Worm (Caenorhabditis elegans): ENCODE results near the gene srxa-13.

DNA sequence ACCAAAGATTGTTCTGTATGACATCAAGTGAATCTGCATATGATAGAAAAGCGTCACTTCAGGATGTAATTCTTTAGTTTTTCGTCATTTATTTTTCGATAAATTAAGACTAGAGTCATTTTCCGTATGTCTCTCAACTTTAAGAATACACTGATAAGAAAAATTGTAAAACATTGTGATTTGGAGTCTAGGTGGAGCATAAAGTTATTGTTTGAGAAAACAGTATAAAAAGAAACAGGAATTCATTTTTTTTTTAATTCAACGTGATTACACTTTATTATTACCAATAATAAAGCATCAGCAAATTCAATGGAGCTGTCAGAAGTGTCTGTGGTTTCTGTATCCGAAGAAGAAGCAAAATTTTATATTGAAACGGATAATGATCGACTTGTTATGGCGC lies 19.4 kb downstream of the srxa-13 start, which contains the start of gene R10D12.6:
- TF ChIP-seq fkh-10 (GFP tag; optimal IDR thresholded peaks at IDR 0.05) (no peak), ctbp-1 (GFP tag; IDR thresholded peaks at IDR 0.05) (no peak), F37D6.2 (tag; optimal IDR thresholded peaks at IDR 0.05) (no peak), ztf-11 (tag; optimal IDR thresholded peaks at IDR 0.05) (no peak), lin-15B (tag; optimal IDR thresholded peaks at IDR 0.05) (no peak), dve-1 (tag; optimal IDR thresholded peaks at IDR 0.05; ENCODE audit: insufficient read depth) (no peak), fos-1 (tag; optimal IDR thresholded peaks at IDR 0.05) (no peak), F49E8.2 (tag; optimal IDR thresholded peaks at IDR 0.05; ENCODE audit: borderline replicate concordance) (no peak), mdl-1 (tag; optimal IDR thresholded peaks at IDR 0.05) (no peak), pha-4 (GFP tag; IDR thresholded peaks at IDR 0.05) (no peak), pha-4 (tag; optimal IDR thresholded peaks at IDR 0.05) (no peak), nhr-237 (tag; optimal IDR thresholded peaks at IDR 0.05) (no peak), ceh-44 (GFP tag; IDR thresholded peaks at IDR 0.05) (no peak), daf-16 (GFP tag; optimal IDR thresholded peaks at IDR 0.05) (no peak), daf-16 (tag; optimal IDR thresholded peaks at IDR 0.05) (no peak), unc-130 (GFP tag; optimal IDR thresholded peaks at IDR 0.05) (no peak)
